Fruit fly (Drosophila melanogaster) whole organism, wandering third instar larva: ENCODE measurements around the gene Irk1.

Experiments used
- Abd-B ChIP-seq: fragments of >200 bp; optimal IDR thresholded peaks from 2 replicates; lab custom pipeline; 2017; ENCODE audit warnings: missing biosample characterization, missing genetic modification characterization
- CG32264 ChIP-seq: fragments of 200-800 bp; sonication (Bioruptor generic); optimal IDR thresholded peaks from 2 replicates; lab custom pipeline; 2016; ENCODE audit warnings: missing biosample characterization, missing genetic modification characterization
- CG9705 ChIP-seq: fragments of 200-800 bp; sonication (Bioruptor generic); optimal IDR thresholded peaks from 2 replicates; lab custom pipeline; 2018; ENCODE audit warnings: missing biosample characterization, mild to moderate bottlenecking, missing genetic modification characterization
- CrebA ChIP-seq: fragments of 200-800 bp; sonication (Bioruptor generic); optimal IDR thresholded peaks from 2 replicates; lab custom pipeline; 2016; ENCODE audit warnings: missing biosample characterization, mild to moderate bottlenecking, missing genetic modification characterization, borderline replicate concordance
- Dfd ChIP-seq: fragments of >200 bp; optimal IDR thresholded peaks from 2 replicates; lab custom pipeline; 2017; ENCODE audit warnings: missing biosample characterization, missing genetic modification characterization
- Dif ChIP-seq: fragments of 200-275, 200-300 bp; sonication (Bioruptor generic); optimal IDR thresholded peaks from 2 replicates; lab custom pipeline; 2018; ENCODE audit warnings: missing biosample characterization, missing genetic modification characterization; ENCODE audit not compliant: partially characterized antibody
- GATAd ChIP-seq: sonication (Bioruptor generic); optimal IDR thresholded peaks from 2 replicates; lab custom pipeline; 2016; ENCODE audit warnings: missing biosample characterization, missing genetic modification characterization
- HLH106 ChIP-seq: fragments of 200-800 bp; optimal IDR thresholded peaks from 3 replicates; lab custom pipeline; 2019; ENCODE audit warnings: missing biosample characterization, mild to moderate bottlenecking, missing genetic modification characterization, moderate library complexity
- Hnf4 ChIP-seq: fragments of 200-800 bp; sonication (Bioruptor generic); optimal IDR thresholded peaks from 2 replicates; lab custom pipeline; 2016; ENCODE audit warnings: missing biosample characterization, mild to moderate bottlenecking, missing genetic modification characterization
- Hr78 ChIP-seq: fragments of >200 bp; optimal IDR thresholded peaks from 2 replicates; lab custom pipeline; 2017; ENCODE audit warnings: missing biosample characterization, missing genetic modification characterization
- Hr83 ChIP-seq: fragments of 200-300 bp; sonication (Bioruptor generic); optimal IDR thresholded peaks from 2 replicates; lab custom pipeline; 2016; ENCODE audit warnings: missing biosample characterization, mild to moderate bottlenecking, missing genetic modification characterization, moderate library complexity; ENCODE audit not compliant: poor library complexity, severe bottlenecking
- Jra ChIP-seq: sonication (Bioruptor generic); optimal IDR thresholded peaks from 2 replicates; lab custom pipeline; 2016; ENCODE audit warnings: missing biosample characterization, missing genetic modification characterization
- Mio ChIP-seq: sonication (Bioruptor generic); optimal IDR thresholded peaks from 2 replicates; lab custom pipeline; 2016; ENCODE audit warnings: missing biosample characterization, missing genetic modification characterization
- Myc ChIP-seq: fragments of >200 bp; optimal IDR thresholded peaks from 2 replicates; lab custom pipeline; 2017
- N ChIP-seq: fragments of >200 bp; optimal IDR thresholded peaks from 2 replicates; lab custom pipeline; 2018; ENCODE audit warnings: missing biosample characterization, missing external identifiers, missing genetic modification characterization
- OdsH ChIP-seq: fragments of 200-800 bp; sonication (Bioruptor generic); optimal IDR thresholded peaks from 2 replicates; lab custom pipeline; 2016; ENCODE audit warnings: missing biosample characterization, mild to moderate bottlenecking, missing genetic modification characterization
- Rel ChIP-seq, 2 experiments: fragments of 200-800 bp; sonication (Bioruptor generic) in 1 of 2; optimal IDR thresholded peaks; 2 replicates in 1 of 2; 3 replicates in 1 of 2; lab custom pipeline; 2016 to 2019; ENCODE audit warnings: mild to moderate bottlenecking in 2 of 2, missing biosample characterization in 2 of 2, missing genetic modification characterization in 2 of 2, moderate library complexity in 1 of 2
- Sp1 ChIP-seq: fragments of 200-800 bp; sonication (Bioruptor generic); optimal IDR thresholded peaks from 3 replicates; lab custom pipeline; 2019; ENCODE audit warnings: missing biosample characterization, mild to moderate bottlenecking, missing genetic modification characterization, moderate library complexity
- Vsx2 ChIP-seq: fragments of 200-300, 225-300 bp; sonication (Bioruptor generic); optimal IDR thresholded peaks from 2 replicates; lab custom pipeline; 2018; ENCODE audit warnings: missing biosample characterization, missing genetic modification characterization; ENCODE audit not compliant: partially characterized antibody
- br ChIP-seq: fragments of 200-800 bp; sonication (Bioruptor generic); optimal IDR thresholded peaks from 2 replicates; lab custom pipeline; 2016; ENCODE audit warnings: missing biosample characterization, missing genetic modification characterization
- brk ChIP-seq: fragments of 200-800 bp; sonication (Bioruptor generic); optimal IDR thresholded peaks from 2 replicates; lab custom pipeline; 2016; ENCODE audit warnings: missing biosample characterization, mild to moderate bottlenecking, missing genetic modification characterization
- dl ChIP-seq, 2 experiments: fragments of 175-275, 200-275 bp in 1 of 2; fragments of 200-275 bp in 1 of 2; sonication (Bioruptor generic); optimal IDR thresholded peaks; lab custom pipeline; 2018; ENCODE audit warnings: mild to moderate bottlenecking in 2 of 2, missing biosample characterization in 2 of 2, missing genetic modification characterization in 2 of 2, moderate library complexity in 2 of 2; ENCODE audit not compliant: partially characterized antibody in 2 of 2, insufficient read depth in 1 of 2
- dmrt93B ChIP-seq: fragments of 200-800 bp; sonication (Bioruptor generic); optimal IDR thresholded peaks from 2 replicates; lab custom pipeline; 2018; ENCODE audit warnings: missing biosample characterization, mild to moderate bottlenecking, missing genetic modification characterization
- dsf ChIP-seq: sonication (Bioruptor generic); optimal IDR thresholded peaks from 2 replicates; lab custom pipeline; 2016; ENCODE audit warnings: missing biosample characterization, missing genetic modification characterization, borderline replicate concordance
- ey ChIP-seq: fragments of 200-800 bp; sonication (Bioruptor generic); optimal IDR thresholded peaks from 2 replicates; lab custom pipeline; 2016; ENCODE audit warnings: missing biosample characterization, missing genetic modification characterization
- foxo ChIP-seq, 2 experiments: fragments of 200-800 bp; sonication (Bioruptor generic); optimal IDR thresholded peaks; 2 replicates in 1 of 2; 3 replicates in 1 of 2; lab custom pipeline; 2016 to 2017; ENCODE audit warnings: missing biosample characterization in 2 of 2, missing genetic modification characterization in 2 of 2
- fru ChIP-seq: fragments of 200-800 bp; sonication (Bioruptor generic); optimal IDR thresholded peaks from 3 replicates; lab custom pipeline; 2016; ENCODE audit warnings: missing biosample characterization, mild to moderate bottlenecking, missing genetic modification characterization
- h ChIP-seq: fragments of 200-800 bp; sonication (Bioruptor generic); optimal IDR thresholded peaks from 3 replicates; lab custom pipeline; 2016; ENCODE audit warnings: missing biosample characterization, mild to moderate bottlenecking, missing genetic modification characterization
- jim ChIP-seq: fragments of 175-275, 200-325 bp; sonication (Bioruptor generic); optimal IDR thresholded peaks from 2 replicates; lab custom pipeline; 2016; ENCODE audit warnings: missing biosample characterization, mild to moderate bottlenecking, missing genetic modification characterization
- lola ChIP-seq: fragments of >200 bp; optimal IDR thresholded peaks from 2 replicates; lab custom pipeline; 2017; ENCODE audit warnings: missing biosample characterization, missing genetic modification characterization
- pan ChIP-seq: fragments of >200 bp; optimal IDR thresholded peaks from 2 replicates; lab custom pipeline; 2017
- psq ChIP-seq: fragments of 200-800 bp; sonication (Bioruptor generic); optimal IDR thresholded peaks from 3 replicates; lab custom pipeline; 2017; ENCODE audit warnings: missing biosample characterization, mild to moderate bottlenecking, missing genetic modification characterization, moderate library complexity
- rgr ChIP-seq: fragments of 200-800 bp; sonication (Bioruptor generic); optimal IDR thresholded peaks from 3 replicates; lab custom pipeline; 2016; ENCODE audit warnings: missing biosample characterization, mild to moderate bottlenecking, missing genetic modification characterization
- sage ChIP-seq: fragments of 200-800 bp; sonication (Bioruptor generic); optimal IDR thresholded peaks from 2 replicates; lab custom pipeline; 2016; ENCODE audit warnings: missing biosample characterization, mild to moderate bottlenecking, missing genetic modification characterization
- sv ChIP-seq: fragments of 200-800 bp; sonication (Bioruptor generic); optimal IDR thresholded peaks from 3 replicates; lab custom pipeline; 2016; ENCODE audit warnings: missing biosample characterization, missing genetic modification characterization
- tai ChIP-seq: sonication (Bioruptor generic); optimal IDR thresholded peaks from 2 replicates; lab custom pipeline; 2016; ENCODE audit warnings: missing biosample characterization, missing genetic modification characterization
- usp ChIP-seq: fragments of >200 bp; optimal IDR thresholded peaks from 2 replicates; lab custom pipeline; 2017; ENCODE audit warnings: missing biosample characterization, missing genetic modification characterization
- woc ChIP-seq: sonication (Bioruptor generic); optimal IDR thresholded peaks from 2 replicates; lab custom pipeline; 2016; ENCODE audit warnings: missing biosample characterization, mild to moderate bottlenecking, missing genetic modification characterization

Gene Irk1

dm6 chr3R:23141678-23142338 lies 26.3 kb upstream of the Irk1 start, which contains the start of gene hh:
hh (minus strand) TSS chr3R:23141906.
- TF ChIP-seq brk: no peak
- peak in 1 of 2 experiments; percentile 15 for TF ChIP-seq dl (GFP tag; optimal IDR thresholded peaks at IDR 0.05; lab: Kevin White, UChicago; ENCODE audit: insufficient read depth in 1 of 2, partially characterized antibody in 2 of 2)
- no peak for TF ChIP-seq dsf (GFP tag; lab: Kevin White, UChicago)
- no peak for TF ChIP-seq Myc (lab: Kevin White, UChicago)
- TF ChIP-seq lola (GFP tag; lab: Kevin White, UChicago): no peak
- no peak for TF ChIP-seq Mio (GFP tag; lab: Kevin White, UChicago)
- peak; percentile 20 for TF ChIP-seq h (GFP tag; lab: Kevin White, UChicago)
- TF ChIP-seq Dif: peak; percentile 21
- no peak for TF ChIP-seq Sp1 (GFP tag; lab: Kevin White, UChicago)
- TF ChIP-seq Jra (GFP tag; lab: Kevin White, UChicago): peak; percentile 3
- no peak for TF ChIP-seq CG9705 (GFP tag; lab: Kevin White, UChicago)
- TF ChIP-seq Hr83 (GFP tag; lab: Kevin White, UChicago): peak; percentile 59
- TF ChIP-seq N (GFP tag; lab: Kevin White, UChicago): peak; percentile 50
- TF ChIP-seq ey (GFP tag; lab: Kevin White, UChicago): no peak
- no peak for TF ChIP-seq Rel (GFP tag; optimal IDR thresholded peaks at IDR 0.05; lab: Kevin White, UChicago)
- no peak for TF ChIP-seq Rel (tag; optimal IDR thresholded peaks at IDR 0.05; lab: Kevin White, UChicago)
- TF ChIP-seq fru (GFP tag; lab: Kevin White, UChicago): peak; percentile 11
- no peak for TF ChIP-seq HLH106 (tag; lab: Kevin White, UChicago)
- no peak for TF ChIP-seq woc (GFP tag; lab: Kevin White, UChicago)
- no peak for TF ChIP-seq Hnf4 (GFP tag; lab: Kevin White, UChicago)
- TF ChIP-seq foxo (GFP tag; optimal IDR thresholded peaks at IDR 0.05; lab: Kevin White, UChicago): no peak
- TF ChIP-seq psq (GFP tag; lab: Kevin White, UChicago): peak; percentile 23
- TF ChIP-seq pan: no peak
- TF ChIP-seq Hr78: no peak
- no peak for TF ChIP-seq jim (GFP tag; lab: Kevin White, UChicago)
- TF ChIP-seq CG32264: no peak
- TF ChIP-seq sv (GFP tag; lab: Kevin White, UChicago): no peak
- TF ChIP-seq CrebA: no peak
- TF ChIP-seq Abd-B: no peak
- TF ChIP-seq Vsx2 (GFP tag; lab: Kevin White, UChicago): peak; percentile 63
- TF ChIP-seq rgr (GFP tag; lab: Kevin White, UChicago): no peak
- TF ChIP-seq sage (GFP tag; lab: Kevin White, UChicago): no peak
- TF ChIP-seq br (GFP tag; lab: Kevin White, UChicago): no peak
- TF ChIP-seq usp (GFP tag; lab: Kevin White, UChicago): no peak
- TF ChIP-seq dmrt93B (GFP tag; lab: Kevin White, UChicago): no peak
- no peak for TF ChIP-seq GATAd (GFP tag; lab: Kevin White, UChicago)
- TF ChIP-seq, all 38 proteins: peak for 9

dm6 chr3R:23143440-23143839 lies 24.7 kb upstream of the Irk1 start:
- no peak for TF ChIP-seq Myc (lab: Kevin White, UChicago)
- no peak for TF ChIP-seq Dfd
- TF ChIP-seq woc (GFP tag; lab: Kevin White, UChicago): no peak
- TF ChIP-seq h (GFP tag; lab: Kevin White, UChicago): no peak

- TF ChIP-seq ey (GFP tag; lab: Kevin White, UChicago) (peak; percentile 13), rgr (GFP tag; lab: Kevin White, UChicago) (peak; percentile 34), OdsH (GFP tag; lab: Kevin White, UChicago) (peak; percentile 15), tai (no peak), Sp1 (GFP tag; lab: Kevin White, UChicago) (peak; percentile 14), HLH106 (tag; lab: Kevin White, UChicago) (peak; percentile 37), psq (GFP tag; lab: Kevin White, UChicago) (peak; percentile 26), h (GFP tag; lab: Kevin White, UChicago) (peak; percentile 48), Dfd (no peak), Dif (no peak), fru (GFP tag; lab: Kevin White, UChicago) (peak; percentile 35), br (GFP tag; lab: Kevin White, UChicago) (no peak), woc (GFP tag; lab: Kevin White, UChicago) (peak; percentile 30), Abd-B (no peak)
Measured at dm6 chr3R:23144654-23145053, 23.5 kb upstream of the Irk1 start.
